Worm (Caenorhabditis elegans) whole organism, early embryonic: ENCODE results near the gene C27D8.3.
"Not testable (repeated sequence)": the region's sequence is repeated elsewhere in the genome, so short reads cannot be mapped to it uniquely, and the experiment has no call there.

Source experiments
- B0310.2 ChIP-seq: sonication (generic microtip); optimal IDR thresholded peaks from 2 replicates; lab custom pipeline; 2016; ENCODE audit warnings: mild to moderate bottlenecking, missing genetic modification characterization, missing compliant biosample characterization
- F13C5.2 ChIP-seq: sonication (generic microtip); optimal IDR thresholded peaks from 2 replicates; lab custom pipeline; 2017; ENCODE audit warnings: mild to moderate bottlenecking, missing genetic modification characterization, inconsistent platforms, missing compliant biosample characterization
- aly-1 ChIP-seq: sonication (generic microtip); optimal IDR thresholded peaks from 2 replicates; lab custom pipeline; 2016; ENCODE audit warnings: missing genetic modification characterization, missing compliant biosample characterization
- ama-1 ChIP-seq: fragments of 150-350 bp; optimal IDR thresholded peaks from 2 replicates; lab custom pipeline; 2014
- ceh-13 ChIP-seq: fragments of 200-800 bp; sonication (Bioruptor generic); optimal IDR thresholded peaks from 2 replicates; lab custom pipeline; 2018; ENCODE audit warnings: mild to moderate bottlenecking, missing genetic modification characterization, missing compliant biosample characterization
- ceh-36 ChIP-seq: sonication (generic microtip); optimal IDR thresholded peaks from 2 replicates; lab custom pipeline; 2016; ENCODE audit warnings: missing genetic modification characterization, inconsistent platforms, missing compliant biosample characterization
- ets-7 ChIP-seq: sonication (generic microtip); optimal IDR thresholded peaks from 2 replicates; lab custom pipeline; 2016; ENCODE audit warnings: missing genotype, missing genetic modification characterization, missing compliant biosample characterization
- flt-1 ChIP-seq: fragments of 200-800 bp; sonication (Bioruptor generic); IDR thresholded peaks from 2 replicates; pipeline ENCODE4 v1.3.6; 2022; ENCODE audit warnings: missing genetic modification characterization, missing compliant biosample characterization
- hmbx-1 ChIP-seq: sonication (generic microtip); optimal IDR thresholded peaks from 2 replicates; lab custom pipeline; 2016; ENCODE audit warnings: mild to moderate bottlenecking, missing genetic modification characterization, missing compliant biosample characterization
- hmg-4 ChIP-seq: fragments of 200-800 bp; sonication (Bioruptor generic); optimal IDR thresholded peaks from 2 replicates; lab custom pipeline; 2018; ENCODE audit warnings: mild to moderate bottlenecking, missing genetic modification characterization, missing compliant biosample characterization
- hnd-1 ChIP-seq: sonication (generic microtip); optimal IDR thresholded peaks from 2 replicates; lab custom pipeline; 2016; ENCODE audit warnings: missing genetic modification characterization, missing compliant biosample characterization
- pes-1 ChIP-seq: fragments of 200-800 bp; sonication (Bioruptor generic); IDR thresholded peaks from 2 replicates; pipeline ENCODE4 v1.3.6; 2022; ENCODE audit warnings: missing genetic modification reagents, missing genetic modification characterization, missing compliant biosample characterization
- scrt-1 ChIP-seq: fragments of 200-800 bp; sonication (Bioruptor generic); IDR thresholded peaks from 2 replicates; pipeline ENCODE4 v1.3.6; 2022; ENCODE audit warnings: missing genetic modification characterization, missing compliant biosample characterization
- sea-1 ChIP-seq: fragments of 200-800 bp; sonication (Bioruptor generic); conservative IDR thresholded peaks from 2 replicates; pipeline ENCODE4 v1.3.6; 2022; ENCODE audit warnings: missing genetic modification characterization, missing compliant biosample characterization
- tbx-11 ChIP-seq: fragments of 200-800 bp; sonication (Bioruptor generic); IDR thresholded peaks from 2 replicates; pipeline ENCODE4 v1.3.6; 2022; ENCODE audit warnings: missing genetic modification characterization, missing compliant biosample characterization
- tbx-37 ChIP-seq: fragments of 200-800 bp; sonication (Bioruptor generic); conservative IDR thresholded peaks from 2 replicates; pipeline ENCODE4 v1.3.6; 2022; ENCODE audit warnings: missing genetic modification reagents, missing genetic modification characterization, missing compliant biosample characterization
- tra-4 ChIP-seq: sonication (generic microtip); optimal IDR thresholded peaks from 2 replicates; lab custom pipeline; 2017; ENCODE audit warnings: missing genetic modification characterization, missing compliant biosample characterization

Gene C27D8.3

DNA sequence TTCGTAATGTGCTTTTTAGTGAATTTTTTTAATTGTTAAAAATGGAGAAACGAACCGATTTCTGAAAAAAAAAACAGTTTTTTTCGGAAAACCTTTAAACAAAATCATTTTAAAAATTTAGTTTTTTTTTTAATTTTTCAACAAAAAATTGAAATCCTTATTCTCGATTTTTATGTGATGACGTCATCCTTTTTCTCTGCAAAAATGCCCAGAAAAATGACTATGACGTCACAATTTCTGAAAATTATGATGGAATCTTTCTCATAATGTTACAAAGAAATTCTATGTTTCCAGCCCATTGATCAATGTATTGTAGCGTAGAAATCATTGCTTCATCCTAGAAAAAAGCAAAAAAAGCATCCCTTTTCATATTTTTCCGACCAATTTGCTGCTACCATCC, 22.3 kb downstream of the C27D8.3 start:
- TF ChIP-seq tbx-11 (GFP tag; lab: Robert Waterston, UW) = no peak
- TF ChIP-seq B0310.2 (tag; lab: Kevin White, UChicago) = no peak
- no peak for TF ChIP-seq aly-1 (tag; lab: Kevin White, UChicago)
- no peak for TF ChIP-seq pes-1 (GFP tag; lab: Robert Waterston, UW)
- TF ChIP-seq sea-1 (GFP tag; lab: Robert Waterston, UW) = no peak
- TF ChIP-seq ceh-13 = no peak
- no peak for TF ChIP-seq tra-4 (tag; lab: Kevin White, UChicago)
- no peak for TF ChIP-seq flt-1 (GFP tag; lab: Robert Waterston, UW)
- TF ChIP-seq hnd-1 = no peak
- no peak for TF ChIP-seq tbx-37 (GFP tag; lab: Robert Waterston, UW)
- TF ChIP-seq hmg-4 (GFP tag; lab: Kevin White, UChicago) = no peak
- TF ChIP-seq ceh-36 (tag; lab: Kevin White, UChicago) = no peak

DNA sequence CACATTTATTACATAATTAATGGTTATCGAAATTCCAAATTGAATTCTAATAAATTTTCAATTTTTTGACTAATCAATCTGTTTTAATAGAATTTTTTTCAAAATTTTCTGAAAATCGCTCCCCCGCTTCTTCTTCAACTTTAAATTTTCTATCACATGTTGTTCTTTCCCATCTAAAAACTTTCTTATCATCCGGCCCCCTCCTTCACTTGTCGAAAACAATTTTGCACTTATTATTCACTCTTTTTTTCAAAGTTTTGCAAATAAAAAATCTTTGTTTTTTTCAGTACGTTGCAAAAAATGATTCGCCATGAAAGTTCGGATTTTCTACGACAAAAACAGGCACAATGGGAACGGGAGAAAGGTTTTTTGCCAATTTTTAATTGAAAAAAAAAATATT, 23.2 kb downstream of the C27D8.3 start, which contains the start of gene T23B5.3:
Gene T23B5.3 (plus strand): TSS at position 301 of the 400 bp plus-strand sequence.
- TF ChIP-seq B0310.2 (tag; lab: Kevin White, UChicago) = no peak
- no peak for TF ChIP-seq ama-1
- TF ChIP-seq hmg-4 (GFP tag; lab: Kevin White, UChicago) = no peak
- TF ChIP-seq hmbx-1 (tag; lab: Kevin White, UChicago) = no peak
- TF ChIP-seq ceh-36 (tag; lab: Kevin White, UChicago) = no peak
- no peak for TF ChIP-seq pes-1 (GFP tag; lab: Robert Waterston, UW)
- no peak for TF ChIP-seq flt-1 (GFP tag; lab: Robert Waterston, UW)
- no peak for TF ChIP-seq F13C5.2 (tag; lab: Kevin White, UChicago)
- TF ChIP-seq aly-1 (tag; lab: Kevin White, UChicago) = no peak
- no peak for TF ChIP-seq hnd-1
- no peak for TF ChIP-seq tra-4 (tag; lab: Kevin White, UChicago)

DNA sequence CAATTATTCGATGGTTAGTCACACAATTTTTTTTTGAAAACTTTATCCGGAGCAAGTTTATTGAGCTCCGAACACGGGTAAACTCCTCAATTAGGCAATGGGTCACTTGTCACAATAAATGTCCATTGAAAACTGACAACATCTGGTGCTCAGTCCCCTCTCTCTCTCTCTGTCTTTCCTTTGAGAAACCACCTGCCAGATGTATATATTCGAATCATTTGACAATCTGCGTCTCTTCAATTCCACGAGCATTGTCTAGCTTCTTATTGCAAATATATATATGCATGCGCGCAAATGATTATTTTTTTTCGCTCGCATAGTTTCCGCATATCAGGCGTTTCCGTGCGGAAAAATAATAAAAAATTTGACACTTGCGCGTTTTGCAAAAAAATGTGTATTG, 25.7 kb downstream of the C27D8.3 start:
- no peak for TF ChIP-seq F13C5.2 (tag; lab: Kevin White, UChicago)

DNA sequence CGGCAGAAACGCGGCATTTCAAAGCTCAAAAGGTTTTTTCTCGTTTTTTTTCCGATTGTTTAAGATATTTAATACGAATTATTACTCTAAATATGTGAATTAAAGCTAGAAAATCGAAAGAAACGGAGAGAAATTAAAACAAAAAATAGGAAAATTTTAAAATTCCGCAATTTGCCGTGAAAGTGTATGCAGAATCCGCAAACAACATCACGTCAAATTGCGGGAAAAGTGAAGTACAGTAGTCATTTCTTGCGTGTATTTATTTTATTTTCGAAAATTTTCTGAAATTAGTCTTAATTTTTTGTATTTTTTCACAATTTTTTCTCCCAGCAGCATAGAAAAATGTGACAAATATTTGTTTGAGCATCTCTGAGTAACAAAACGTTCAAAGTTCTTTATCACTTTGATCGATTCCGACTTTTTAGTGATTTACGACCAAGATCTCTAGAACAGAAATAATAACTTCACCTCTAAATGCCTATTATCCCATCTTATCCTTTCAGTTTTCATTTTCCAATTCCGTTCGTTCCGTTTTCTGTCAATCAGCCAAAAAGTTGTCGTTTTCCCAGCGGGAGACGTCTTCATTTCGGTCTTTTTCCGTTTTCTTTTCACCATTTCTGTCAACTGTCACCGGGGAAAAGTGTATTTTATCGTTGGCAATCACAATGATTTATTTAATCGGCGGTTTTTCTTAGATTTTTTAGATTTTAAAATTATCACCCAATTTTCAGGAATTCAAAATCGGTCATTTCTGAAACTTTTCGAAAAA, 26.5 kb downstream of the C27D8.3 start:
- no peak for TF ChIP-seq hnd-1
- TF ChIP-seq tbx-37 (GFP tag; lab: Robert Waterston, UW) = no peak
- TF ChIP-seq flt-1 (GFP tag; lab: Robert Waterston, UW) = no peak
- TF ChIP-seq ceh-36 (tag; lab: Kevin White, UChicago) = no peak
- TF ChIP-seq B0310.2 (tag; lab: Kevin White, UChicago) = no peak
- no peak for TF ChIP-seq pes-1 (GFP tag; lab: Robert Waterston, UW)
- no peak for TF ChIP-seq aly-1 (tag; lab: Kevin White, UChicago)
- no peak for TF ChIP-seq tbx-11 (GFP tag; lab: Robert Waterston, UW)
- no peak for TF ChIP-seq tra-4 (tag; lab: Kevin White, UChicago)
- no peak for TF ChIP-seq hmbx-1 (tag; lab: Kevin White, UChicago)
- TF ChIP-seq ama-1 = no peak
- TF ChIP-seq ets-7 (tag; lab: Kevin White, UChicago) = no peak
- TF ChIP-seq sea-1 (GFP tag; lab: Robert Waterston, UW) = no peak
- no peak for TF ChIP-seq hmg-4 (GFP tag; lab: Kevin White, UChicago)
- TF ChIP-seq ceh-13 = no peak
- TF ChIP-seq F13C5.2 (tag; lab: Kevin White, UChicago) = no peak
- TF ChIP-seq scrt-1 (GFP tag; lab: Robert Waterston, UW) = no peak

DNA sequence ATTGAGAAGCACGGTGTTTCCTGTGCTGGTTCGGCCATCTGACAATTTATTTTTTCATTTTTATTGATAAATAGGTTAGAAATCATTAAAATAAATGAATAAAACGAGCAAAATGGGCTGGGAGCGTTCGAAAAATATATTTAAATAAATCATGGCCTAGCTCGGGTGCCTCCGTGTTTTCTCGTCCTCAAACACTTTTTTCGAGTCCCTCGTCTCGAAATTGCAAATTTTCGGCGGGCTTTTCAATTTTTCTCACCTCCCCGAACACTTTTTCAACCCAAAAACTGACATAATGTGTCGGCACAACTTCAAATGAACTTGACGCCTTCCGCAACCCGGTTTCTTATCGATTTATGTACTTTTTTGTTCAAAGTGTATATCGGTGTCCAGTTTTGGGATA, 27.2 kb downstream of the C27D8.3 start, which contains the start of gene prmt-9:
Gene prmt-9 (minus strand): TSS at position 38 of the 400 bp plus-strand sequence.
- TF ChIP-seq ama-1 (no peak), flt-1 (GFP tag; lab: Robert Waterston, UW) (no peak), F13C5.2 (tag; lab: Kevin White, UChicago) (no peak), aly-1 (tag; lab: Kevin White, UChicago) (no peak), B0310.2 (tag; lab: Kevin White, UChicago) (no peak), scrt-1 (GFP tag; lab: Robert Waterston, UW) (no peak), sea-1 (GFP tag; lab: Robert Waterston, UW) (no peak), hmg-4 (GFP tag; lab: Kevin White, UChicago) (no peak), ets-7 (tag; lab: Kevin White, UChicago) (no peak), pes-1 (GFP tag; lab: Robert Waterston, UW) (no peak), tra-4 (tag; lab: Kevin White, UChicago) (no peak), hnd-1 (no peak), ceh-36 (tag; lab: Kevin White, UChicago) (no peak), ceh-13 (no peak), tbx-11 (GFP tag; lab: Robert Waterston, UW) (no peak)

DNA sequence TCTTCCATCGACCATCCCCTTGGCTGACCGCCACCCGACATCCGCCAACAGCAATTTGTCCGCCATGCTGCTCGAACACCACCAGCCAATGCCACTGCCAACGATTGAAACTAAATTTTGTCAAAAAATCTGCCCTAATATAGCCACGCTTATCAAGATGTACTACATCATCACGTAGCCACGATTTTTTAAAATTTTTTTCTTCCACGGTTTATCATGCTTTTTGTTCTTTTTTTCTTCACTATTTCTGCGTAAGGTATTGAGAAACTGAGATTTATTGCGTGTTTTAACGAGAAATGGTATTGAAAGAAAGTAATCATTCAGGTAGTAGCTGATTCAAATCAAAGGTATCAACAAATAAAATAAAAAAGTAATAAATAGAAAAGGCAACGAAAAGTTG, 34.4 kb downstream of the C27D8.3 start, which contains the start of gene T23B5.6:
Gene T23B5.6 (minus strand): TSS at position 101 of the 400 bp plus-strand sequence.
- not testable (repeated sequence) for TF ChIP-seq pes-1 (GFP tag; lab: Robert Waterston, UW); scrt-1 (GFP tag; lab: Robert Waterston, UW); ama-1

DNA sequence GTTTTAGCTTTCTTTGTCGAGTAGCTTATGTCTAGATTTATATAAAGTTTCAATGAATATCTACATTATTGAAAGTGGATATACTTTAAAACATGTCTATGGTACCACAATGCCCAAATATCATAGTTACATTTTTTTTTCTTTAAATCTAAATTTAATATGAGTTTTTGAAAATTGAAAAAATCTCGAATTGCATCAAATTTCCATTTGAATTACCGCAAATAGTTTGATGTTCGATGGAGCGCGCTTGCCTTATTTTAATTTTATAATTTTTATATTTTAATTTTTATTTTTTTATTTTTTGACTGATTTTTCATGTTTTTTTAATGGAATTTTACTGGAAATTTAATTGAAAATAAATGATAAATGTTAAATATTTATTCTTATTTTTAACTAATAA, 36.8 kb downstream of the C27D8.3 start, which contains the start of gene T23B5.4:
Gene T23B5.4 (plus strand): TSS at position 301 of the 400 bp plus-strand sequence.
- TF ChIP-seq ceh-13 = no peak
- no peak for TF ChIP-seq ceh-36 (tag; lab: Kevin White, UChicago)
- TF ChIP-seq ets-7 (tag; lab: Kevin White, UChicago) = no peak
- TF ChIP-seq sea-1 (GFP tag; lab: Robert Waterston, UW) = no peak
- no peak for TF ChIP-seq aly-1 (tag; lab: Kevin White, UChicago)
- no peak for TF ChIP-seq tbx-37 (GFP tag; lab: Robert Waterston, UW)
- no peak for TF ChIP-seq F13C5.2 (tag; lab: Kevin White, UChicago)
- no peak for TF ChIP-seq tbx-11 (GFP tag; lab: Robert Waterston, UW)
- no peak for TF ChIP-seq tra-4 (tag; lab: Kevin White, UChicago)
- TF ChIP-seq scrt-1 (GFP tag; lab: Robert Waterston, UW) = no peak
- TF ChIP-seq hnd-1 = no peak
- no peak for TF ChIP-seq hmbx-1 (tag; lab: Kevin White, UChicago)
- no peak for TF ChIP-seq hmg-4 (GFP tag; lab: Kevin White, UChicago)
- no peak for TF ChIP-seq B0310.2 (tag; lab: Kevin White, UChicago)
- TF ChIP-seq ama-1 = no peak
- TF ChIP-seq flt-1 (GFP tag; lab: Robert Waterston, UW) = no peak
- TF ChIP-seq pes-1 (GFP tag; lab: Robert Waterston, UW) = no peak
